Fruit fly (Drosophila melanogaster): ENCODE data around the gene CG15864.

- no peak for TF ChIP-seq CG34367 (tag; optimal IDR thresholded peaks at IDR 0.05)
- TF ChIP-seq fd96Ca (GFP tag; IDR thresholded peaks at IDR 0.05) = no peak
- TF ChIP-seq CG10348 (GFP tag; IDR thresholded peaks at IDR 0.05) = no peak
- TF ChIP-seq Ets98B (GFP tag; IDR thresholded peaks at IDR 0.05) = no peak
- TF ChIP-seq CG12605 (GFP tag; IDR thresholded peaks at IDR 0.05) = no peak
- TF ChIP-seq Pif1B (GFP tag; optimal IDR thresholded peaks at IDR 0.05) = no peak
- TF ChIP-seq CG32121 (GFP tag; IDR thresholded peaks at IDR 0.05) = no peak
- no peak for TF ChIP-seq Pif1A (GFP tag; optimal IDR thresholded peaks at IDR 0.05)
- TF ChIP-seq CG9948 (tag; optimal IDR thresholded peaks at IDR 0.05) = no peak
- no peak for TF ChIP-seq EcR (GFP tag; optimal IDR thresholded peaks at IDR 0.05)
- TF ChIP-seq CG8301 (tag; optimal IDR thresholded peaks at IDR 0.05) = no peak
Observed at dm6 chr3R:8205292-8205893, 42.8 kb upstream of the CG15864 start.
